Worm (Caenorhabditis elegans) whole organism, late embryonic: ENCODE data around the gene pdl-1.

Source experiments
- K02D7.2 ChIP-seq: sonication (generic microtip); optimal IDR thresholded peaks from 2 replicates; lab custom pipeline; 2017; ENCODE audit warnings: mild to moderate bottlenecking, missing genetic modification characterization, missing compliant biosample characterization
- K09A11.1 ChIP-seq: sonication (generic microtip); optimal IDR thresholded peaks from 2 replicates; lab custom pipeline; 2017; ENCODE audit warnings: antibody characterized with exemption, mild to moderate bottlenecking, missing genetic modification characterization, missing compliant biosample characterization; ENCODE audit not compliant: insufficient read depth
- ama-1 ChIP-seq: fragments of 150-350 bp; optimal IDR thresholded peaks from 2 replicates; lab custom pipeline; 2014
- ceh-9 ChIP-seq: sonication (generic microtip); optimal IDR thresholded peaks from 2 replicates; lab custom pipeline; 2016; ENCODE audit warnings: mild to moderate bottlenecking, missing genetic modification characterization, inconsistent platforms, missing compliant biosample characterization
- fkh-10 ChIP-seq: fragments of 150-350 bp; optimal IDR thresholded peaks from 2 replicates; lab custom pipeline; 2014; ENCODE audit warnings: missing biosample characterization, missing genetic modification reagents, missing genetic modification characterization
- hlh-15 ChIP-seq: sonication (generic microtip); optimal IDR thresholded peaks from 2 replicates; lab custom pipeline; 2016; ENCODE audit warnings: missing genetic modification characterization, missing compliant biosample characterization
- nfya-1 ChIP-seq: sonication (generic microtip); optimal IDR thresholded peaks from 2 replicates; lab custom pipeline; 2017; ENCODE audit warnings: missing genetic modification characterization, mild to moderate bottlenecking, missing compliant biosample characterization, antibody characterized with exemption, moderate library complexity
- nhr-232 ChIP-seq: sonication (generic microtip); optimal IDR thresholded peaks from 2 replicates; lab custom pipeline; 2016; ENCODE audit warnings: missing genetic modification characterization, missing compliant biosample characterization
- pqm-1 ChIP-seq: sonication (generic microtip); optimal IDR thresholded peaks from 2 replicates; lab custom pipeline; 2016; ENCODE audit warnings: missing genetic modification characterization, missing compliant biosample characterization
- sox-2 ChIP-seq: fragments of 200-800 bp; sonication (Bioruptor generic); IDR thresholded peaks from 2 replicates; pipeline ENCODE4 v1.3.6; 2022; ENCODE audit warnings: missing genetic modification reagents, missing genetic modification characterization, missing compliant biosample characterization
- syd-9 ChIP-seq: sonication (generic microtip); optimal IDR thresholded peaks from 2 replicates; lab custom pipeline; 2016; ENCODE audit warnings: mild to moderate bottlenecking, missing genetic modification characterization, moderate library complexity, missing compliant biosample characterization

DNA sequence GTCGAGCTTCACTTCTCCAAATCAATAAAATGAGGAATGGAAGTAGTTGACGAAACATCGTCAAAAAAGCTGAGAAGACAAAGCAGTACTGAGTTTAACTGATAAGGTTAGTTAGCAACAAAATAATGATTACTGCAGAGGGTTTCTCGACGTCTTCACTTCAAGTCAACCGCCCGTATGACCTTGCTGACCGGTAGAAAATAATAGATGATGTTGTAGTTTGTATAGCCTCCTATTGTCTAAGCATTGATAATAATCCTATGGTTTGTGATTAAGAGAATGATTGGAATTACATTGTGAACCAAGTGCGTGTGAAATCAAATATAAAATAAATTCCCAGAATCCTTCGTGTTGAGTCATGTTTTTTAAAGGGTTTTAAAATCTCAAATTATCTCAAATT lies 15.7 kb downstream of the pdl-1 start, which contains the start of gene E04F6.6:
- TF ChIP-seq K02D7.2 (tag; lab: Kevin White, UChicago) = no peak
- no peak for TF ChIP-seq ceh-9 (tag; lab: Kevin White, UChicago)
- TF ChIP-seq fkh-10 (GFP tag; lab: Kevin White, UChicago) = no peak
- TF ChIP-seq K09A11.1 (tag; lab: Kevin White, UChicago) = no peak
- no peak for TF ChIP-seq pqm-1 (tag; lab: Kevin White, UChicago)
- TF ChIP-seq nfya-1 = no peak
- no peak for TF ChIP-seq syd-9
- no peak for TF ChIP-seq sox-2
- no peak for TF ChIP-seq ama-1 (lab: Kevin White, UChicago)
- TF ChIP-seq nhr-232 = no peak
- TF ChIP-seq hlh-15 (tag; lab: Kevin White, UChicago) = no peak
